Worm (Caenorhabditis elegans): ENCODE measurements around the gene col-166.

col-166 gene

ce11 chrX:6279625-6280024, at the start of gene col-166:
Gene col-166, plus strand, starts transcription at chrX:6280016.
- TF ChIP-seq zip-5 (tag; optimal IDR thresholded peaks at IDR 0.05) (no peak), ceh-19 (GFP tag; optimal IDR thresholded peaks at IDR 0.05) (no peak), pha-2 (tag; optimal IDR thresholded peaks at IDR 0.05) (no peak), sdc-2 (tag; optimal IDR thresholded peaks at IDR 0.05) (no peak), ceh-31 (tag; optimal IDR thresholded peaks at IDR 0.05) (no peak), elt-2 (tag; optimal IDR thresholded peaks at IDR 0.05) (no peak)

ce11 chrX:6230669-6231068, 49.1 kb upstream of the col-166 start, which contains the start of gene lite-1:
Gene lite-1, minus strand, starts transcription at chrX:6230769.
- TF ChIP-seq tbx-2 (tag; optimal IDR thresholded peaks at IDR 0.05), result no peak
- TF ChIP-seq hlh-13 (GFP tag; optimal IDR thresholded peaks at IDR 0.05), result no peak
- no peak for TF ChIP-seq nfya-1 (tag; optimal IDR thresholded peaks at IDR 0.05)
- no peak for TF ChIP-seq dve-1 (tag; optimal IDR thresholded peaks at IDR 0.05)
- no peak for TF ChIP-seq hlh-30 (tag; optimal IDR thresholded peaks at IDR 0.05; ENCODE audit: insufficient read depth)
- no peak for TF ChIP-seq gmeb-2 (tag; optimal IDR thresholded peaks at IDR 0.05)
- no peak for TF ChIP-seq rnt-1 (tag; optimal IDR thresholded peaks at IDR 0.05)

- TF ChIP-seq lin-11 (tag; optimal IDR thresholded peaks at IDR 0.05) (no peak), hlh-8 (tag; optimal IDR thresholded peaks at IDR 0.05) (no peak), ceh-30 (tag; optimal IDR thresholded peaks at IDR 0.05) (no peak), ceh-18 (tag; optimal IDR thresholded peaks at IDR 0.05) (no peak), ceh-2 (tag; optimal IDR thresholded peaks at IDR 0.05) (no peak), npax-4 (tag; optimal IDR thresholded peaks at IDR 0.05) (no peak), ceh-34 (tag; optimal IDR thresholded peaks at IDR 0.05) (no peak), ceh-9 (tag; optimal IDR thresholded peaks at IDR 0.05) (no peak), ceh-14 (tag; optimal IDR thresholded peaks at IDR 0.05) (no peak), ama-1 (optimal IDR thresholded peaks at IDR 0.05) (no peak), T23F11.4 (GFP tag; optimal IDR thresholded peaks at IDR 0.05) (no peak), ceh-22 (tag; optimal IDR thresholded peaks at IDR 0.05) (no peak), ceh-45 (GFP tag; IDR thresholded peaks at IDR 0.05) (no peak)
Measured at ce11 chrX:6232998-6233626, 46.7 kb upstream of the col-166 start, which contains the start of gene C14F11.4. Gene C14F11.4, minus strand, starts transcription at chrX:6233048.

ce11 chrX:6235443-6235842, 44.4 kb upstream of the col-166 start, which contains the start of gene hsp-43:
Gene hsp-43, minus strand, starts transcription at chrX:6235543.
- TF ChIP-seq elt-2 (tag; optimal IDR thresholded peaks at IDR 0.05) (no peak), sox-2 (GFP tag; IDR thresholded peaks at IDR 0.05) (no peak), nhr-232 (tag; optimal IDR thresholded peaks at IDR 0.05) (no peak)

ce11 chrX:6238973-6239372, 40.8 kb upstream of the col-166 start, which contains the start of gene rml-3:
Gene rml-3, minus strand, starts transcription at chrX:6239065.
- TF ChIP-seq ama-1 (optimal IDR thresholded peaks at IDR 0.05), result no peak
- TF ChIP-seq fax-1 (tag; optimal IDR thresholded peaks at IDR 0.05), result no peak
- TF ChIP-seq fkh-6 (tag; optimal IDR thresholded peaks at IDR 0.05), result no peak
- TF ChIP-seq zip-5 (tag; optimal IDR thresholded peaks at IDR 0.05), result no peak
- no peak for TF ChIP-seq nfya-1 (tag; optimal IDR thresholded peaks at IDR 0.05)
- no peak for TF ChIP-seq sox-2 (GFP tag; IDR thresholded peaks at IDR 0.05)
- peak; percentile 51 for TF ChIP-seq rnt-1 (tag; optimal IDR thresholded peaks at IDR 0.05)
- TF ChIP-seq pha-4 (tag; optimal IDR thresholded peaks at IDR 0.05), result no peak

- TF ChIP-seq hlh-30 (tag; optimal IDR thresholded peaks at IDR 0.05; ENCODE audit: insufficient read depth), result no peak
- TF ChIP-seq ceh-18 (tag; optimal IDR thresholded peaks at IDR 0.05), result peak; percentile 4
Measured at ce11 chrX:6239927-6240639, 39.7 kb upstream of the col-166 start.
